Worm (Caenorhabditis elegans) whole organism, mixed stage, embryonic: ENCODE results near the gene mltn-6.

Experiments used
- M03D4.4 ChIP-seq: sonication (generic microtip); optimal IDR thresholded peaks from 2 replicates; lab custom pipeline; 2017; ENCODE audit warnings: mild to moderate bottlenecking, missing genetic modification characterization, missing compliant biosample characterization
- bed-3 ChIP-seq: fragments of 200-800 bp; sonication (Bioruptor generic); optimal IDR thresholded peaks from 3 replicates; lab custom pipeline; 2018; ENCODE audit warnings: mild to moderate bottlenecking, missing genetic modification characterization, moderate library complexity, missing compliant biosample characterization
- blmp-1 ChIP-seq: fragments of 150-350 bp; optimal IDR thresholded peaks from 2 replicates; lab custom pipeline; 2014; ENCODE audit warnings: missing biosample characterization, missing genetic modification characterization
- ceh-39 ChIP-seq: fragments of 150-350 bp; optimal IDR thresholded peaks from 2 replicates; lab custom pipeline; 2014; ENCODE audit warnings: missing biosample characterization, missing genetic modification characterization
- ceh-43 ChIP-seq: fragments of 200-800 bp; sonication (Bioruptor generic); optimal IDR thresholded peaks from 2 replicates; lab custom pipeline; 2018; ENCODE audit warnings: mild to moderate bottlenecking, missing genetic modification characterization, moderate library complexity, missing compliant biosample characterization
- ceh-83 ChIP-seq: fragments of 200-800 bp; sonication (Bioruptor generic); optimal IDR thresholded peaks from 2 replicates; lab custom pipeline; 2018; ENCODE audit warnings: mild to moderate bottlenecking, missing genetic modification characterization, missing compliant biosample characterization
- ces-1 ChIP-seq: fragments of 150-350 bp; optimal IDR thresholded peaks from 2 replicates; lab custom pipeline; 2014; ENCODE audit warnings: missing biosample characterization, missing genetic modification reagents, missing genetic modification characterization
- drap-1 ChIP-seq: fragments of 200-800 bp; sonication (Bioruptor generic); optimal IDR thresholded peaks from 3 replicates; lab custom pipeline; 2018; ENCODE audit warnings: mild to moderate bottlenecking, missing genetic modification characterization, missing compliant biosample characterization
- elt-1 ChIP-seq: sonication (generic microtip); optimal IDR thresholded peaks from 2 replicates; lab custom pipeline; 2017; ENCODE audit warnings: missing genetic modification characterization, mild to moderate bottlenecking, missing compliant biosample characterization, antibody characterized with exemption, moderate library complexity, borderline replicate concordance; ENCODE audit not compliant: insufficient read depth
- elt-3 ChIP-seq: fragments of 150-350 bp; optimal IDR thresholded peaks from 2 replicates; lab custom pipeline; 2014; ENCODE audit warnings: missing biosample characterization, missing genetic modification characterization
- flh-1 ChIP-seq: fragments of 200-800 bp; sonication (Bioruptor generic); optimal IDR thresholded peaks from 2 replicates; lab custom pipeline; 2018; ENCODE audit warnings: mild to moderate bottlenecking, missing genetic modification characterization, moderate library complexity, missing compliant biosample characterization
- ham-2 ChIP-seq: fragments of 200-800 bp; sonication (Bioruptor generic); optimal IDR thresholded peaks from 2 replicates; lab custom pipeline; 2018; ENCODE audit warnings: mild to moderate bottlenecking, missing genetic modification characterization, missing compliant biosample characterization
- hlh-1 ChIP-seq: fragments of 150-350 bp; optimal IDR thresholded peaks from 2 replicates; lab custom pipeline; 2014; ENCODE audit warnings: missing biosample characterization, missing genetic modification reagents, missing genetic modification characterization
- lin-13 ChIP-seq: fragments of 150-350 bp; optimal IDR thresholded peaks from 2 replicates; lab custom pipeline; 2014; ENCODE audit warnings: missing biosample characterization, missing genetic modification characterization
- lin-32 ChIP-seq: fragments of 200-800 bp; sonication (Bioruptor generic); optimal IDR thresholded peaks from 2 replicates; lab custom pipeline; 2018; ENCODE audit warnings: mild to moderate bottlenecking, missing genetic modification characterization, missing compliant biosample characterization
- lsy-2 ChIP-seq: fragments of 150-350 bp; optimal IDR thresholded peaks from 2 replicates; lab custom pipeline; 2014; ENCODE audit warnings: missing biosample characterization, missing genetic modification characterization
- mab-5 ChIP-seq: fragments of 150-350 bp; optimal IDR thresholded peaks from 2 replicates; lab custom pipeline; 2014; ENCODE audit warnings: missing biosample characterization, missing genetic modification characterization
- mep-1 ChIP-seq: fragments of 150-350 bp; optimal IDR thresholded peaks from 2 replicates; lab custom pipeline; 2017; ENCODE audit warnings: missing biosample characterization, missing genetic modification reagents, missing genetic modification characterization, inconsistent platforms
- mls-2 ChIP-seq: sonication (generic microtip); optimal IDR thresholded peaks from 2 replicates; lab custom pipeline; 2016; ENCODE audit warnings: mild to moderate bottlenecking, missing genetic modification characterization, moderate library complexity, missing compliant biosample characterization
- nhr-12 ChIP-seq: fragments of 150-350 bp; optimal IDR thresholded peaks from 2 replicates; lab custom pipeline; 2014; ENCODE audit warnings: missing biosample characterization, missing genetic modification characterization
- nhr-2 ChIP-seq: fragments of 150-350 bp; optimal IDR thresholded peaks from 2 replicates; lab custom pipeline; 2014; ENCODE audit warnings: missing biosample characterization, missing genetic modification characterization
- nhr-237 ChIP-seq: fragments of 150-350 bp; optimal IDR thresholded peaks from 2 replicates; lab custom pipeline; 2014; ENCODE audit warnings: missing biosample characterization, missing genetic modification characterization
- nhr-76 ChIP-seq: sonication (generic microtip); optimal IDR thresholded peaks from 2 replicates; lab custom pipeline; 2017; ENCODE audit warnings: missing biosample characterization, missing genetic modification characterization
- pha-4 ChIP-seq: fragments of 150-350 bp; optimal IDR thresholded peaks from 2 replicates; lab custom pipeline; 2018; ENCODE audit warnings: missing biosample characterization, missing genetic modification reagents, missing genetic modification characterization
- sem-2 ChIP-seq: fragments of 200-800 bp; sonication (Bioruptor generic); optimal IDR thresholded peaks from 2 replicates; lab custom pipeline; 2018; ENCODE audit warnings: mild to moderate bottlenecking, missing genetic modification characterization, missing compliant biosample characterization
- snpc-4 ChIP-seq: fragments of 150-350 bp; optimal IDR thresholded peaks from 2 replicates; lab custom pipeline; 2014; ENCODE audit warnings: missing biosample characterization, missing genetic modification characterization
- sptf-1 ChIP-seq: sonication (generic microtip); optimal IDR thresholded peaks from 2 replicates; lab custom pipeline; 2017; ENCODE audit warnings: mild to moderate bottlenecking, missing genetic modification characterization, moderate library complexity, missing compliant biosample characterization
- unc-120 ChIP-seq: sonication (generic microtip); optimal IDR thresholded peaks from 2 replicates; lab custom pipeline; 2017; ENCODE audit warnings: missing genetic modification characterization, missing compliant biosample characterization; ENCODE audit not compliant: poor library complexity, severe bottlenecking
- unc-39 ChIP-seq: fragments of 150-350 bp; optimal IDR thresholded peaks from 2 replicates; lab custom pipeline; 2014; ENCODE audit warnings: missing biosample characterization, missing genetic modification characterization
- zip-8 ChIP-seq: fragments of 150-350 bp; optimal IDR thresholded peaks from 2 replicates; lab custom pipeline; 2014; ENCODE audit warnings: missing biosample characterization, missing genetic modification characterization
- ztf-11 ChIP-seq: fragments of 150-350 bp; optimal IDR thresholded peaks from 2 replicates; lab custom pipeline; 2014; ENCODE audit warnings: missing biosample characterization, missing genetic modification characterization

Gene mltn-6

ce11 chrV:361291-361690, 3.5 kb upstream of the mltn-6 start:
- no peak for TF ChIP-seq lsy-2 (tag; lab: Kevin White, UChicago)
- no peak for TF ChIP-seq lin-32 (GFP tag; lab: Kevin White, UChicago)

ce11 chrV:370033-370432, 5.3 kb downstream of the mltn-6 start, which contains the start of gene mltn-7:
mltn-7 (plus strand) TSS chrV:370333.
- TF ChIP-seq drap-1 (GFP tag; lab: Kevin White, UChicago) = no peak
- no peak for TF ChIP-seq sptf-1 (tag; lab: Kevin White, UChicago)
- TF ChIP-seq snpc-4 (tag; lab: Kevin White, UChicago) = no peak

ce11 chrV:373192-373591, 8.4 kb downstream of the mltn-6 start:
- no peak for TF ChIP-seq drap-1 (GFP tag; lab: Kevin White, UChicago)
- TF ChIP-seq sem-2 (GFP tag; lab: Kevin White, UChicago) = no peak
- no peak for TF ChIP-seq unc-39 (tag; lab: Kevin White, UChicago)
- no peak for TF ChIP-seq nhr-237 (tag; lab: Kevin White, UChicago)
- no peak for TF ChIP-seq ceh-83 (GFP tag; lab: Kevin White, UChicago)
- no peak for TF ChIP-seq M03D4.4 (tag; lab: Kevin White, UChicago)
- TF ChIP-seq nhr-2 = no peak
- TF ChIP-seq ceh-43 = no peak
- TF ChIP-seq lsy-2 (tag; lab: Kevin White, UChicago) = no peak
- no peak for TF ChIP-seq ham-2 (GFP tag; lab: Kevin White, UChicago)
- no peak for TF ChIP-seq mls-2 (tag; lab: Kevin White, UChicago)
- no peak for TF ChIP-seq ceh-39
- TF ChIP-seq lin-32 (GFP tag; lab: Kevin White, UChicago) = no peak
- TF ChIP-seq nhr-12 (tag; lab: Kevin White, UChicago) = no peak
- no peak for TF ChIP-seq lin-13 (tag; lab: Kevin White, UChicago)
- no peak for TF ChIP-seq mep-1 (tag; lab: Kevin White, UChicago)
- no peak for TF ChIP-seq elt-3 (tag; lab: Kevin White, UChicago)
- no peak for TF ChIP-seq sptf-1 (tag; lab: Kevin White, UChicago)
- no peak for TF ChIP-seq flh-1 (GFP tag; lab: Kevin White, UChicago)
- no peak for TF ChIP-seq mab-5 (tag; lab: Kevin White, UChicago)

ce11 chrV:376790-377189, 12.0 kb downstream of the mltn-6 start:
- TF ChIP-seq nhr-76 (tag; lab: Kevin White, UChicago) = no peak
- no peak for TF ChIP-seq zip-8 (tag; lab: Kevin White, UChicago)
- TF ChIP-seq ces-1 (GFP tag; lab: Kevin White, UChicago) = no peak
- no peak for TF ChIP-seq elt-1 (tag; lab: Kevin White, UChicago)
- no peak for TF ChIP-seq bed-3 (GFP tag; lab: Kevin White, UChicago)
- no peak for TF ChIP-seq mep-1 (tag; lab: Kevin White, UChicago)
- TF ChIP-seq mab-5 (tag; lab: Kevin White, UChicago) = no peak
- TF ChIP-seq hlh-1 = no peak
- TF ChIP-seq snpc-4 (tag; lab: Kevin White, UChicago) = no peak
- no peak for TF ChIP-seq mls-2 (tag; lab: Kevin White, UChicago)
- TF ChIP-seq blmp-1 (tag; lab: Kevin White, UChicago) = no peak
- no peak for TF ChIP-seq M03D4.4 (tag; lab: Kevin White, UChicago)
- no peak for TF ChIP-seq sem-2 (GFP tag; lab: Kevin White, UChicago)
- no peak for TF ChIP-seq sptf-1 (tag; lab: Kevin White, UChicago)
- no peak for TF ChIP-seq lin-13 (tag; lab: Kevin White, UChicago)
- no peak for TF ChIP-seq pha-4
- no peak for TF ChIP-seq lsy-2 (tag; lab: Kevin White, UChicago)
- TF ChIP-seq unc-120 (tag; lab: Kevin White, UChicago) = no peak

ce11 chrV:378231-378630, 13.5 kb downstream of the mltn-6 start:
- TF ChIP-seq drap-1 (GFP tag; lab: Kevin White, UChicago) (no peak), snpc-4 (tag; lab: Kevin White, UChicago) (no peak), unc-39 (tag; lab: Kevin White, UChicago) (no peak), lin-13 (tag; lab: Kevin White, UChicago) (no peak), sptf-1 (tag; lab: Kevin White, UChicago) (no peak), zip-8 (tag; lab: Kevin White, UChicago) (no peak), lsy-2 (tag; lab: Kevin White, UChicago) (no peak), ham-2 (GFP tag; lab: Kevin White, UChicago) (no peak), sem-2 (GFP tag; lab: Kevin White, UChicago) (no peak), ceh-39 (no peak), unc-120 (tag; lab: Kevin White, UChicago) (no peak), ztf-11 (tag; lab: Kevin White, UChicago) (no peak), hlh-1 (no peak), M03D4.4 (tag; lab: Kevin White, UChicago) (no peak)
